Fruit fly (Drosophila melanogaster) whole organism, wandering third instar larva: ENCODE results near the gene Pgant35A.

ENCODE experiments used
- CG9705 ChIP-seq: fragments of 200-800 bp; sonication (Bioruptor generic); optimal IDR thresholded peaks from 2 replicates; lab custom pipeline; 2018; ENCODE audit warnings: missing biosample characterization, mild to moderate bottlenecking, missing genetic modification characterization
- GATAd ChIP-seq: sonication (Bioruptor generic); optimal IDR thresholded peaks from 2 replicates; lab custom pipeline; 2016; ENCODE audit warnings: missing biosample characterization, missing genetic modification characterization
- Hr78 ChIP-seq: fragments of >200 bp; optimal IDR thresholded peaks from 2 replicates; lab custom pipeline; 2017; ENCODE audit warnings: missing biosample characterization, missing genetic modification characterization
- Jra ChIP-seq: sonication (Bioruptor generic); optimal IDR thresholded peaks from 2 replicates; lab custom pipeline; 2016; ENCODE audit warnings: missing biosample characterization, missing genetic modification characterization
- N ChIP-seq: fragments of >200 bp; optimal IDR thresholded peaks from 2 replicates; lab custom pipeline; 2018; ENCODE audit warnings: missing biosample characterization, missing external identifiers, missing genetic modification characterization
- Sp1 ChIP-seq: fragments of 200-800 bp; sonication (Bioruptor generic); optimal IDR thresholded peaks from 3 replicates; lab custom pipeline; 2019; ENCODE audit warnings: missing biosample characterization, mild to moderate bottlenecking, missing genetic modification characterization, moderate library complexity
- dmrt93B ChIP-seq: fragments of 200-800 bp; sonication (Bioruptor generic); optimal IDR thresholded peaks from 2 replicates; lab custom pipeline; 2018; ENCODE audit warnings: missing biosample characterization, mild to moderate bottlenecking, missing genetic modification characterization
- h ChIP-seq: fragments of 200-800 bp; sonication (Bioruptor generic); optimal IDR thresholded peaks from 3 replicates; lab custom pipeline; 2016; ENCODE audit warnings: missing biosample characterization, mild to moderate bottlenecking, missing genetic modification characterization
- lola ChIP-seq: fragments of >200 bp; optimal IDR thresholded peaks from 2 replicates; lab custom pipeline; 2017; ENCODE audit warnings: missing biosample characterization, missing genetic modification characterization
- psq ChIP-seq: fragments of 200-800 bp; sonication (Bioruptor generic); optimal IDR thresholded peaks from 3 replicates; lab custom pipeline; 2017; ENCODE audit warnings: missing biosample characterization, mild to moderate bottlenecking, missing genetic modification characterization, moderate library complexity
- tai ChIP-seq: sonication (Bioruptor generic); optimal IDR thresholded peaks from 2 replicates; lab custom pipeline; 2016; ENCODE audit warnings: missing biosample characterization, missing genetic modification characterization

dm6 chr2L:14316704-14317103, 42.3 kb upstream of the Pgant35A start:
- TF ChIP-seq psq (GFP tag; lab: Kevin White, UChicago): no peak
- no peak for TF ChIP-seq Jra (GFP tag; lab: Kevin White, UChicago)
- no peak for TF ChIP-seq h (GFP tag; lab: Kevin White, UChicago)
- TF ChIP-seq lola (GFP tag; lab: Kevin White, UChicago): no peak
- TF ChIP-seq GATAd (GFP tag; lab: Kevin White, UChicago): no peak
- no peak for TF ChIP-seq Hr78 (GFP tag; lab: Kevin White, UChicago)
- no peak for TF ChIP-seq Sp1 (GFP tag; lab: Kevin White, UChicago)
- no peak for TF ChIP-seq dmrt93B
- TF ChIP-seq tai: no peak
- no peak for TF ChIP-seq N
- no peak for TF ChIP-seq CG9705 (GFP tag; lab: Kevin White, UChicago)
